Fruit fly (Drosophila melanogaster): ENCODE results near the gene CG3448.

CG3448 gene

dm6 chr3L:9466595-9466994, 15.2 kb upstream of the CG3448 start (continued):
- TF ChIP-seq Met (GFP tag; optimal IDR thresholded peaks at IDR 0.05) (no peak), acj6 (GFP tag; optimal IDR thresholded peaks at IDR 0.05) (peak; percentile 2), pdm3 (GFP tag; optimal IDR thresholded peaks at IDR 0.05) (peak; percentile 6), CG3919 (GFP tag; optimal IDR thresholded peaks at IDR 0.05) (peak; percentile 18), Blimp-1 (GFP tag; optimal IDR thresholded peaks at IDR 0.05) (no peak)

DNA sequence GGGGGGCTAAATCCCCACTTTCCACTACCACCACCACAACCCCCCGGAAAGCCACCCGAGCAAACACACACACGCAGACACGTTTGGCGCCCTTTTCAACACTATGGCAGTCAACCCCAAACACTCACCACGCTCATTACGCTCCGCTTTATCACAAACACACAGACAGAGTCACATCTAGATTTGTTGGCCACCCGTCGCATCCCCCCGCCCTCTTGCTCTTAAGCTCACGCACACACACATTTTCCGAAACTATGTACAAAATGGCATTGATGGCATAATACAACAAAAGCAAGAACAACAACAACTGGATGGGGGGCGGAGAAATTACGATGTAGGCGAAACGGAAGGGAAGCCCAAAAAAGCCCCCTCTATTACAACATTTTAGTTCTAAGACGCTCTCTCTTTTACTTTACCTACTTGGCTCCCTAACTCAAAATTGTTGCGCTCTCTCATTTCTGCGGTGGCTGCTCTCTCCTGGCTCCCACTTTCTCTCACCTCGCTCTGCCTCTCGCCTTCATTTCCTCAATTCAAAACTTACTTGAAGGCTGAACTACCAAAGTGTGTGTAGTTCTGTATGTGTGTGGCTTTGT, 14.4 kb upstream of the CG3448 start:
- TF ChIP-seq salr (GFP tag; optimal IDR thresholded peaks at IDR 0.05) = no peak
- peak; percentile 74 for TF ChIP-seq fkh (GFP tag; optimal IDR thresholded peaks at IDR 0.05)

DNA sequence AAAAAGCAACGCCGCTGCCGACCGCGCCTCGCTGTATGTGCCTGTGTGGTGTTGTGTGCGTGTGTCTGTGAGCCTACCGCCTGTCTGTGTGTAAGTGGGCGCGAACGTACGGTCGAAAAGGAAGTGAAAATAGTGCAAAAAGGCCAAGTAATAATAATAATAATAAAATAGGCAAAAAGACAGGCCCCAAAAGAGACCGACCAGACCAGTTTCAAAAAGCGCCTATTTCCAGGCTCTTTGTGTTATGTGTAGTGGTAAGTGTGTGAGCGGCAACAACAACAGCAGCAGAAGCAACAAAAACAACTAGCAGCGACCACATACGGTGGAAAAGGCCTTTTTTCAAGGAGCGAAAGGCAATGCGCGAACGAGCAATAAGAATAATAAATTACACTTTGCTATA, 11.4 kb upstream of the CG3448 start:
- TF ChIP-seq salr (GFP tag; optimal IDR thresholded peaks at IDR 0.05) (peak in 1 of 2 experiments; percentile 21), Sox15 (GFP tag; optimal IDR thresholded peaks at IDR 0.05) (no peak), fd59A (GFP tag; optimal IDR thresholded peaks at IDR 0.05) (no peak), CG6163 (GFP tag; IDR thresholded peaks at IDR 0.05) (peak; percentile 66; the same call in 2 of the 3 replicates), Smox (GFP tag; optimal IDR thresholded peaks at IDR 0.05) (no peak), CG16779 (tag; optimal IDR thresholded peaks at IDR 0.05) (peak; percentile 27), Hr4 (GFP tag; optimal IDR thresholded peaks at IDR 0.05) (no peak), CG8632 (GFP tag; optimal IDR thresholded peaks at IDR 0.05) (no peak), dsx (GFP tag; optimal IDR thresholded peaks at IDR 0.05; ENCODE audit: poor library complexity, severe bottlenecking) (peak; percentile 53), Eip75B (GFP tag; optimal IDR thresholded peaks at IDR 0.05) (no peak), ss (GFP tag; optimal IDR thresholded peaks at IDR 0.05) (peak; percentile 86 to 87), spab (GFP tag; optimal IDR thresholded peaks at IDR 0.05) (peak; percentile 30), CG6792 (GFP tag; optimal IDR thresholded peaks at IDR 0.05) (no peak), Sox14 (GFP tag; optimal IDR thresholded peaks at IDR 0.05) (no peak), lz (GFP tag; optimal IDR thresholded peaks at IDR 0.05) (no peak), Ets96B (tag; optimal IDR thresholded peaks at IDR 0.05) (peak; percentile 64), CG10631 (GFP tag; optimal IDR thresholded peaks at IDR 0.05) (no peak), CG3032 (tag; optimal IDR thresholded peaks at IDR 0.05) (peak; percentile 46), acj6 (GFP tag; optimal IDR thresholded peaks at IDR 0.05) (no peak), CG6808 (GFP tag; optimal IDR thresholded peaks at IDR 0.05) (peak; percentile 78), CG1621 (tag; optimal IDR thresholded peaks at IDR 0.05) (peak; percentile 66), Hr39 (GFP tag; optimal IDR thresholded peaks at IDR 0.05) (no peak), CG8119 (GFP tag; IDR thresholded peaks at IDR 0.05) (peak; percentile 44; the same call in 2 of the 3 replicates), CG9139 (GFP tag; optimal IDR thresholded peaks at IDR 0.05) (peak; percentile 82), CG10669 (GFP tag; optimal IDR thresholded peaks at IDR 0.05) (peak; percentile 33)

- peak; percentile 83 for TF ChIP-seq CG6808 (GFP tag; optimal IDR thresholded peaks at IDR 0.05)
- peak; percentile 91 for TF ChIP-seq OdsH (GFP tag; optimal IDR thresholded peaks at IDR 0.05)
- TF ChIP-seq Eip75B (GFP tag; optimal IDR thresholded peaks at IDR 0.05) = peak; percentile 91
- TF ChIP-seq CG10669 (GFP tag; optimal IDR thresholded peaks at IDR 0.05) = peak; percentile 90
- TF ChIP-seq CG32006 (GFP tag; optimal IDR thresholded peaks at IDR 0.05) = peak; percentile 96
- no peak for TF ChIP-seq Hr38 (GFP tag; optimal IDR thresholded peaks at IDR 0.05)
- peak; percentile 91 for TF ChIP-seq CG3032 (tag; optimal IDR thresholded peaks at IDR 0.05)
- peak; percentile 86 for TF ChIP-seq CG6792 (GFP tag; optimal IDR thresholded peaks at IDR 0.05)
- peak; percentile 71 for TF ChIP-seq CG9139 (GFP tag; optimal IDR thresholded peaks at IDR 0.05)
- peak; percentile 87 for TF ChIP-seq CG6163 (GFP tag; IDR thresholded peaks at IDR 0.05)
- TF ChIP-seq Blimp-1 (GFP tag; optimal IDR thresholded peaks at IDR 0.05) = peak; percentile 80
- peak; percentile 64 for TF ChIP-seq Hr39 (GFP tag; optimal IDR thresholded peaks at IDR 0.05)
- peak; percentile 59 for TF ChIP-seq CG11902 (GFP tag; optimal IDR thresholded peaks at IDR 0.05)
- TF ChIP-seq Eip93F (GFP tag; optimal IDR thresholded peaks at IDR 0.05) = peak; percentile 76
- TF ChIP-seq vri (GFP tag; optimal IDR thresholded peaks at IDR 0.05) = peak; percentile 83
- TF ChIP-seq CG7368 (GFP tag; optimal IDR thresholded peaks at IDR 0.05) = peak; percentile 80
- peak; percentile 86 for TF ChIP-seq Sox14 (GFP tag; optimal IDR thresholded peaks at IDR 0.05)
- peak; percentile 76 for TF ChIP-seq Ets21C (GFP tag; optimal IDR thresholded peaks at IDR 0.05)
- TF ChIP-seq fkh (GFP tag; optimal IDR thresholded peaks at IDR 0.05) = peak; percentile 29
- peak; percentile 96 for TF ChIP-seq Hr4 (GFP tag; optimal IDR thresholded peaks at IDR 0.05)
- peak; percentile 90 for TF ChIP-seq lz (GFP tag; optimal IDR thresholded peaks at IDR 0.05)
- TF ChIP-seq cyc (GFP tag; optimal IDR thresholded peaks at IDR 0.05) = peak; percentile 80
- TF ChIP-seq Sox102F (GFP tag; optimal IDR thresholded peaks at IDR 0.05) = peak; percentile 89
- peak; percentile 85 for TF ChIP-seq dsx (GFP tag; optimal IDR thresholded peaks at IDR 0.05; ENCODE audit: poor library complexity, severe bottlenecking)
- peak; percentile 97 for TF ChIP-seq CG6276 (GFP tag; optimal IDR thresholded peaks at IDR 0.05)
- peak; percentile 83 for TF ChIP-seq CG8632 (GFP tag; optimal IDR thresholded peaks at IDR 0.05)
- peak; percentile 93 for TF ChIP-seq esn (GFP tag; optimal IDR thresholded peaks at IDR 0.05)
These were observed 10.9 kb upstream of the CG3448 start for dm6 chr3L:9462247-9462769.

All from whole organism, prepupa.